Fruit fly (Drosophila melanogaster) whole organism, embryonic: ENCODE results near the gene CG5326.
A peak's percentile ranks its signal among the peaks of the same experiment; 100 is the strongest.

Source experiments
- Abd-B ChIP-seq: fragments of 200-800 bp; sonication (Bioruptor generic); optimal IDR thresholded peaks from 2 replicates; lab custom pipeline; 2018; ENCODE audit warnings: missing biosample characterization, mild to moderate bottlenecking, missing genetic modification characterization, moderate library complexity
- BtbVII ChIP-seq: fragments of 200-800 bp; sonication (Bioruptor generic); optimal IDR thresholded peaks from 3 replicates; lab custom pipeline; 2017; ENCODE audit warnings: missing biosample characterization, mild to moderate bottlenecking, missing genetic modification characterization
- CG12155 ChIP-seq: fragments of 200-800 bp; sonication (Bioruptor generic); optimal IDR thresholded peaks from 3 replicates; lab custom pipeline; 2016; ENCODE audit warnings: missing biosample characterization, missing genetic modification characterization
- CG13123 ChIP-seq: fragments of 200-800 bp; sonication (Bioruptor generic); optimal IDR thresholded peaks from 2 replicates; lab custom pipeline; 2016; ENCODE audit warnings: missing biosample characterization, missing genetic modification characterization
- CG13424 ChIP-seq: fragments of 200-800 bp; sonication (Bioruptor generic); optimal IDR thresholded peaks from 2 replicates; lab custom pipeline; 2019; ENCODE audit warnings: missing biosample characterization, mild to moderate bottlenecking, missing genetic modification characterization, moderate library complexity
- CG13775 ChIP-seq: fragments of 200-800 bp; sonication (Bioruptor generic); optimal IDR thresholded peaks from 3 replicates; lab custom pipeline; 2017; ENCODE audit warnings: missing biosample characterization, mild to moderate bottlenecking, missing genetic modification characterization
- CG15601 ChIP-seq: fragments of 200-800 bp; sonication (Bioruptor generic); optimal IDR thresholded peaks from 3 replicates; lab custom pipeline; 2019; ENCODE audit warnings: missing biosample characterization, mild to moderate bottlenecking, missing genetic modification characterization, moderate library complexity
- CG17361 ChIP-seq: fragments of 200-800 bp; sonication (Bioruptor generic); IDR thresholded peaks from 3 replicates; pipeline ENCODE4 v1.3.6; 2022; ENCODE audit warnings: missing biosample characterization, missing genetic modification characterization
- CG18011 ChIP-seq: fragments of 200-800 bp; sonication (Bioruptor generic); optimal IDR thresholded peaks from 2 replicates; lab custom pipeline; 2017; ENCODE audit warnings: missing biosample characterization, missing genetic modification characterization, mild to moderate bottlenecking, moderate library complexity, missing genotype
- CG2116 ChIP-seq: fragments of 200-800 bp; sonication (Bioruptor generic); optimal IDR thresholded peaks from 3 replicates; lab custom pipeline; 2018; ENCODE audit warnings: missing biosample characterization, mild to moderate bottlenecking, missing genetic modification characterization
- CG2120 ChIP-seq: fragments of 200-800 bp; sonication (Bioruptor generic); optimal IDR thresholded peaks from 3 replicates; lab custom pipeline; 2016; ENCODE audit warnings: missing biosample characterization, missing genetic modification characterization
- CG34376 ChIP-seq: fragments of 200-800 bp; sonication (Bioruptor generic); optimal IDR thresholded peaks from 2 replicates; lab custom pipeline; 2018; ENCODE audit warnings: missing biosample characterization, mild to moderate bottlenecking, missing genetic modification characterization
- CG3838 ChIP-seq: fragments of 200-800 bp; sonication (Bioruptor generic); optimal IDR thresholded peaks from 3 replicates; lab custom pipeline; 2016; ENCODE audit warnings: missing biosample characterization, missing genetic modification characterization
- CG3847 ChIP-seq: fragments of 200-800 bp; sonication (Bioruptor generic); IDR thresholded peaks from 2 replicates; pipeline ENCODE4 v1.3.6; 2022; ENCODE audit warnings: missing biosample characterization, missing genetic modification characterization
- CG42726 ChIP-seq: fragments of 200-800 bp; sonication (Bioruptor generic); IDR thresholded peaks from 2 replicates; pipeline ENCODE4 v1.3.6; 2022; ENCODE audit warnings: missing biosample characterization, missing genetic modification characterization; ENCODE audit not compliant: partially characterized antibody
- CG6791 ChIP-seq: fragments of 200-800 bp; sonication (Bioruptor generic); IDR thresholded peaks from 3 replicates; pipeline ENCODE4 v1.3.6; 2022; ENCODE audit warnings: missing biosample characterization, missing genetic modification characterization; ENCODE audit not compliant: partially characterized antibody
- CG8089 ChIP-seq: fragments of 200-800 bp; sonication (Bioruptor generic); optimal IDR thresholded peaks from 3 replicates; lab custom pipeline; 2016; ENCODE audit warnings: missing biosample characterization, missing genetic modification characterization
- Camta ChIP-seq: fragments of 200-800 bp; sonication (Bioruptor generic); optimal IDR thresholded peaks from 2 replicates; lab custom pipeline; 2016; ENCODE audit warnings: missing biosample characterization, missing genetic modification characterization
- Dad ChIP-seq: fragments of 200-800 bp; sonication (Bioruptor generic); optimal IDR thresholded peaks from 3 replicates; lab custom pipeline; 2016; ENCODE audit warnings: missing biosample characterization, missing genetic modification characterization
- Dll ChIP-seq: fragments of 200-800 bp; sonication (Bioruptor generic); IDR thresholded peaks from 4 replicates; pipeline ENCODE4 v1.3.6; 2022; ENCODE audit warnings: missing biosample characterization, missing genetic modification characterization; ENCODE audit not compliant: partially characterized antibody
- Doc3 ChIP-seq: fragments of 200-800 bp; sonication (Bioruptor generic); IDR thresholded peaks from 3 replicates; pipeline ENCODE4 v1.3.6; 2022; ENCODE audit warnings: missing biosample characterization, missing genetic modification characterization; ENCODE audit not compliant: partially characterized antibody
- Drgx ChIP-seq: fragments of 200-800 bp; sonication (Bioruptor generic); IDR thresholded peaks from 2 replicates; pipeline ENCODE4 v1.3.6; 2022; ENCODE audit warnings: missing biosample characterization, missing genetic modification characterization
- Ets65A ChIP-seq: fragments of 200-800 bp; sonication (Bioruptor generic); peaks from one replicate; lab custom pipeline; 2016; ENCODE audit warnings: missing biosample characterization, missing genetic modification characterization
- Fer3 ChIP-seq: fragments of 200-800 bp; sonication (Bioruptor generic); optimal IDR thresholded peaks from 2 replicates; lab custom pipeline; 2018; ENCODE audit warnings: missing biosample characterization, mild to moderate bottlenecking, missing genetic modification characterization, moderate library complexity
- Ravus ChIP-seq: fragments of 200-800 bp; sonication (Bioruptor generic); IDR thresholded peaks from 2 replicates; pipeline ENCODE4 v1.3.6; 2022; ENCODE audit warnings: missing biosample characterization, missing genetic modification characterization
- abd-A ChIP-seq: fragments of 200-800 bp; sonication (Bioruptor generic); optimal IDR thresholded peaks from 3 replicates; lab custom pipeline; 2019; ENCODE audit warnings: missing biosample characterization, mild to moderate bottlenecking, missing genetic modification characterization, moderate library complexity
- al ChIP-seq: fragments of 200-800 bp; sonication (Bioruptor generic); IDR thresholded peaks from 2 replicates; pipeline ENCODE4 v1.3.6; 2022; ENCODE audit warnings: missing biosample characterization, missing genetic modification characterization
- amos ChIP-seq: fragments of 200-800 bp; sonication (Bioruptor generic); IDR thresholded peaks from 2 replicates; pipeline ENCODE4 v1.3.6; 2022; ENCODE audit warnings: missing biosample characterization, missing genetic modification characterization; ENCODE audit not compliant: partially characterized antibody
- ato ChIP-seq: fragments of 200-800 bp; sonication (Bioruptor generic); IDR thresholded peaks from 2 replicates; pipeline ENCODE4 v1.3.6; 2022; ENCODE audit warnings: missing biosample characterization, missing genetic modification characterization; ENCODE audit not compliant: partially characterized antibody
- bowl ChIP-seq: fragments of 200-800 bp; sonication (Bioruptor generic); IDR thresholded peaks from 2 replicates; pipeline ENCODE4 v1.3.6; 2022; ENCODE audit warnings: missing biosample characterization, missing genetic modification characterization
- cas ChIP-seq: fragments of 200-800 bp; sonication (Bioruptor generic); IDR thresholded peaks from 2 replicates; pipeline ENCODE4 v1.3.6; 2022; ENCODE audit warnings: missing biosample characterization, missing genetic modification characterization
- cato ChIP-seq: fragments of 200-800 bp; sonication (Bioruptor generic); optimal IDR thresholded peaks from 2 replicates; lab custom pipeline; 2016; ENCODE audit warnings: missing biosample characterization, missing genetic modification characterization, borderline replicate concordance
- gem ChIP-seq: fragments of 200-800 bp; sonication (Bioruptor generic); optimal IDR thresholded peaks from 2 replicates; lab custom pipeline; 2019; ENCODE audit warnings: missing biosample characterization, mild to moderate bottlenecking, missing genetic modification characterization, moderate library complexity
- hth ChIP-seq: fragments of >200 bp; optimal IDR thresholded peaks from 2 replicates; lab custom pipeline; 2017; ENCODE audit warnings: inconsistent platforms
- inv ChIP-seq: fragments of 200-800 bp; sonication (Bioruptor generic); IDR thresholded peaks from 2 replicates; pipeline ENCODE4 v1.3.6; 2022; ENCODE audit warnings: missing biosample characterization, missing genetic modification characterization; ENCODE audit not compliant: partially characterized antibody
- kni ChIP-seq: fragments of 200-800 bp; sonication (Bioruptor generic); optimal IDR thresholded peaks from 3 replicates; lab custom pipeline; 2017; ENCODE audit warnings: mild to moderate bottlenecking, missing biosample characterization, missing genetic modification reagents, missing genetic modification characterization
- lmd ChIP-seq: fragments of 200-800 bp; sonication (Bioruptor generic); IDR thresholded peaks from 2 replicates; pipeline ENCODE4 v1.3.6; 2022; ENCODE audit warnings: missing biosample characterization, missing genetic modification characterization
- mirr ChIP-seq: fragments of 200-800 bp; sonication (Bioruptor generic); optimal IDR thresholded peaks from 3 replicates; lab custom pipeline; 2018; ENCODE audit warnings: missing biosample characterization, mild to moderate bottlenecking, missing genetic modification characterization
- nerfin-1 ChIP-seq: fragments of 200-800 bp; sonication (Bioruptor generic); optimal IDR thresholded peaks from 3 replicates; lab custom pipeline; 2019; ENCODE audit warnings: missing biosample characterization, mild to moderate bottlenecking, missing genetic modification characterization, moderate library complexity
- pan ChIP-seq, 4 experiments: fragments of >200 bp in 3 of 4; fragments of 200-800 bp in 1 of 4; sonication (Bioruptor generic) in 1 of 4; optimal IDR thresholded peaks in 3 of 4; IDR thresholded peaks in 1 of 4; 2 replicates each; pipeline versions ENCODE4 v1.3.6 to Lab custom; 2017 to 2022; ENCODE audit warnings: missing biosample characterization in 2 of 4, missing genetic modification characterization in 2 of 4, mixed read lengths in 1 of 4
- peb ChIP-seq: fragments of 200-800 bp; sonication (Bioruptor generic); IDR thresholded peaks from 2 replicates; pipeline ENCODE4 v1.3.6; 2022; ENCODE audit warnings: missing biosample characterization, missing genetic modification characterization
- prd ChIP-seq, 3 experiments: fragments of >200 bp in 2 of 3; fragments of 200-800 bp in 1 of 3; sonication (Bioruptor generic) in 1 of 3; optimal IDR thresholded peaks in 2 of 3; IDR thresholded peaks in 1 of 3; 2 replicates in 2 of 3; 3 replicates in 1 of 3; pipeline versions ENCODE4 v1.3.6 to Lab custom; 2017 to 2022; ENCODE audit warnings: missing biosample characterization in 1 of 3, missing genetic modification characterization in 1 of 3
- psq ChIP-seq: fragments of 200-800 bp; sonication (Bioruptor generic); optimal IDR thresholded peaks from 2 replicates; lab custom pipeline; 2017; ENCODE audit warnings: missing biosample characterization, missing genetic modification characterization
- sna ChIP-seq: fragments of 200-800 bp; sonication (Bioruptor generic); IDR thresholded peaks from 2 replicates; pipeline ENCODE4 v1.3.6; 2022; ENCODE audit warnings: missing biosample characterization, missing genetic modification characterization; ENCODE audit not compliant: partially characterized antibody
- usp ChIP-seq: fragments of >200 bp; optimal IDR thresholded peaks from 2 replicates; lab custom pipeline; 2017; ENCODE audit warnings: missing biosample characterization, missing genetic modification characterization
- vnd ChIP-seq: fragments of 200-800 bp; sonication (Bioruptor generic); IDR thresholded peaks from 3 replicates; pipeline ENCODE4 v1.3.6; 2022; ENCODE audit warnings: missing biosample characterization, missing genetic modification characterization; ENCODE audit not compliant: partially characterized antibody
- wor ChIP-seq: fragments of 200-800 bp; sonication (Bioruptor generic); IDR thresholded peaks from 2 replicates; pipeline ENCODE4 v1.3.6; 2022; ENCODE audit warnings: missing biosample characterization, missing genetic modification characterization
- zen2 ChIP-seq: fragments of 200-800 bp; sonication (Bioruptor generic); IDR thresholded peaks from 3 replicates; pipeline ENCODE4 v1.3.6; 2022; ENCODE audit warnings: missing biosample characterization, missing genetic modification characterization; ENCODE audit not compliant: partially characterized antibody

CG5326 gene

DNA sequence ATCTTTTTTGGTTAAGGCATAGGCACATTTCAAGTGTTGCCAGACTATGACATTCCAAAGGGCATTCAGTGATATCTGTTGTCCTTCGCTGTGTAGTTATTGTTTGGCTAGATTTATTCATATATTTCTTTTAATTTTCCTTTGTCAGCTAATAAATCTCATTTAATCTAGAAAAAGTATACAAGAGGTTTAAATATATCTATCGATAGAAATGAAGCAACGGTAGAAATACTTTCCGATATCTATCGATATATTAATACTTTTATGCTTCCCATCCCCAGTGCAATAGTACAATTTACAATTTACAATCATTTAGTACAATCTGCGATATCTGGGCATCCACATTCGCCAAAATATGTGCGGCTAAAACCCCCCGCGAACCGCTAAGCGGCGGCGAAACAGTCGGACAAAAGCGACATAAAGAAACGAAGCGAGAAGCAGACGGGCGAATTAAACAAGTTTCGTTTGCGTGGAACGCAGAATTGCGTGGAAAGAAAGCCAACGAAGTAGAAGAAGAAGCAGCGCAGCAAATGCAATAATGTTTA is 47.8 kb upstream of the CG5326 start, which contains the start of gene Efa6 (continued):
- TF ChIP-seq CG15601 (tag; lab: Kevin White, UChicago) = peak; percentile 59
- TF ChIP-seq BtbVII (GFP tag; lab: Kevin White, UChicago) = no peak
- peak; percentile 92 for TF ChIP-seq Ets65A
- peak; percentile 99 for TF ChIP-seq Dll
- TF ChIP-seq CG3838 (GFP tag; lab: Kevin White, UChicago) = no peak
- peak; percentile 90 for TF ChIP-seq amos (GFP tag; lab: Robert Waterston, UW)
- peak; percentile 28 for TF ChIP-seq Fer3 (tag; lab: Kevin White, UChicago)
- no peak for TF ChIP-seq gem (tag; lab: Kevin White, UChicago)
- peak; percentile 76 for TF ChIP-seq abd-A (tag; lab: Kevin White, UChicago)
- TF ChIP-seq lmd (GFP tag; lab: Robert Waterston, UW) = peak; percentile 44
- TF ChIP-seq CG2120 (GFP tag; lab: Kevin White, UChicago) = peak; percentile 73
- peak; percentile 5 for TF ChIP-seq kni (GFP tag; lab: Kevin White, UChicago)
- TF ChIP-seq CG12155 (GFP tag; lab: Kevin White, UChicago) = peak; percentile 63
- TF ChIP-seq CG18011 = peak; percentile 25
- no peak for TF ChIP-seq wor (GFP tag; lab: Robert Waterston, UW)
- TF ChIP-seq Dad (GFP tag; lab: Kevin White, UChicago) = peak; percentile 14
- TF ChIP-seq Camta = peak; percentile 58
- peak; percentile 57 for TF ChIP-seq CG13424 (tag; lab: Kevin White, UChicago)
- TF ChIP-seq CG17361 (GFP tag; lab: Robert Waterston, UW) = peak; percentile 64
- peak; percentile 98 for TF ChIP-seq Doc3 (GFP tag; lab: Robert Waterston, UW)
- no peak for TF ChIP-seq al (GFP tag; lab: Robert Waterston, UW)
- TF ChIP-seq CG42726 = peak; percentile 55; the same call in 1 of the 2 replicates
- peak; percentile 79 for TF ChIP-seq CG3847 (GFP tag; lab: Robert Waterston, UW)
- peak; percentile 89 for TF ChIP-seq CG2116 (GFP tag; lab: Kevin White, UChicago)
- peak; percentile 45 for TF ChIP-seq Abd-B (GFP tag; lab: Kevin White, UChicago)
- peak; percentile 43 for TF ChIP-seq nerfin-1 (tag; lab: Kevin White, UChicago)
- no peak for TF ChIP-seq usp
- no peak for TF ChIP-seq CG8089 (GFP tag; lab: Kevin White, UChicago)
- peak; percentile 98 for TF ChIP-seq sna (GFP tag; lab: Robert Waterston, UW)
- TF ChIP-seq peb (GFP tag; lab: Robert Waterston, UW) = no peak
- no peak for TF ChIP-seq Drgx (GFP tag; lab: Robert Waterston, UW)
- peak; percentile 34 for TF ChIP-seq CG13123
- peak; percentile 87 for TF ChIP-seq CG6791 (GFP tag; lab: Robert Waterston, UW)
- TF ChIP-seq Ravus (GFP tag; lab: Robert Waterston, UW) = no peak
- no peak for TF ChIP-seq pan (optimal IDR thresholded peaks at IDR 0.05; lab: Kevin White, UChicago)
- no peak for TF ChIP-seq pan (GFP tag; optimal IDR thresholded peaks at IDR 0.05 in 1 of 2, IDR thresholded peaks at IDR 0.05 in 1 of 2)
- TF ChIP-seq psq (GFP tag; lab: Kevin White, UChicago) = peak; percentile 18
- TF ChIP-seq CG13775 = peak; percentile 64
- TF ChIP-seq ato = peak; percentile 66; the same call in 1 of the 2 replicates
- TF ChIP-seq CG34376 (GFP tag; lab: Kevin White, UChicago) = peak; percentile 65
- TF ChIP-seq bowl (GFP tag; lab: Robert Waterston, UW) = no peak
- TF ChIP-seq prd (optimal IDR thresholded peaks at IDR 0.05; lab: Kevin White, UChicago) = no peak
- TF ChIP-seq prd (GFP tag; IDR thresholded peaks at IDR 0.05; lab: Robert Waterston, UW) = peak; percentile 46; the same call in 2 of the 3 replicates
- TF ChIP-seq vnd (GFP tag; lab: Robert Waterston, UW) = peak; percentile 91
- peak; percentile 29; the same call in 1 of the 2 replicates for TF ChIP-seq cas (GFP tag; lab: Robert Waterston, UW)
- peak; percentile 36 for TF ChIP-seq mirr (GFP tag; lab: Kevin White, UChicago)
- TF ChIP-seq hth (lab: Kevin White, UChicago) = no peak
- TF ChIP-seq cato (GFP tag; lab: Kevin White, UChicago) = peak; percentile 31
- peak; percentile 77; the same call in 1 of the 3 replicates for TF ChIP-seq zen2 (GFP tag; lab: Robert Waterston, UW)
- peak; percentile 93 for TF ChIP-seq inv
